Worm (Caenorhabditis elegans) whole organism, L3 larva: ENCODE measurements around the gene srw-119.
"Not testable (repeated sequence)": the region's sequence is repeated elsewhere in the genome, so short reads cannot be mapped to it uniquely, and the experiment has no call there.

Experiments
- ama-1 ChIP-seq: fragments of 150-350 bp; optimal IDR thresholded peaks from 2 replicates; lab custom pipeline; 2018
- ceh-28 ChIP-seq: fragments of 150-350 bp; optimal IDR thresholded peaks from 2 replicates; lab custom pipeline; 2014; ENCODE audit warnings: missing biosample characterization, missing genetic modification reagents, missing genetic modification characterization
- nhr-237 ChIP-seq: fragments of 150-350 bp; optimal IDR thresholded peaks from 2 replicates; lab custom pipeline; 2014; ENCODE audit warnings: missing biosample characterization, missing genetic modification characterization
- nhr-28 ChIP-seq: fragments of 150-350 bp; optimal IDR thresholded peaks from 2 replicates; lab custom pipeline; 2014; ENCODE audit warnings: missing biosample characterization, missing genetic modification characterization
- pqm-1 ChIP-seq: fragments of 150-350 bp; optimal IDR thresholded peaks from 2 replicates; lab custom pipeline; 2017; ENCODE audit warnings: missing biosample characterization, missing genetic modification characterization, inconsistent platforms
- snpc-4 ChIP-seq: fragments of 150-350 bp; optimal IDR thresholded peaks from 2 replicates; lab custom pipeline; 2014; ENCODE audit warnings: missing biosample characterization, missing genetic modification characterization
- ztf-4 ChIP-seq: fragments of 150-350 bp; optimal IDR thresholded peaks from 2 replicates; lab custom pipeline; 2014; ENCODE audit warnings: missing biosample characterization, missing genetic modification characterization

- not testable (repeated sequence) for TF ChIP-seq nhr-237; nhr-28 (tag; lab: Kevin White, UChicago); ztf-4 (tag; lab: Kevin White, UChicago); snpc-4; ceh-28 (tag; lab: Kevin White, UChicago); pqm-1 (tag; lab: Kevin White, UChicago); ama-1 (lab: Kevin White, UChicago)
These were observed 47.5 kb downstream of the srw-119 start, which contains the start of gene srw-122 for ce11 chrV:2952102-2952501.
